Worm (Caenorhabditis elegans): ENCODE data around the gene F34D10.3.

F34D10.3 gene

ce11 chrIII:3723726-3724125, 10.3 kb upstream of the F34D10.3 start:
- peak; percentile 0 for TF ChIP-seq unc-130 (GFP tag; optimal IDR thresholded peaks at IDR 0.05)
- no peak for TF ChIP-seq nhr-6 (tag; optimal IDR thresholded peaks at IDR 0.05)
- TF ChIP-seq nhr-77 (tag; optimal IDR thresholded peaks at IDR 0.05) = no peak
- no peak for TF ChIP-seq mxl-3 (GFP tag; optimal IDR thresholded peaks at IDR 0.05)
- TF ChIP-seq lin-38 (GFP tag; IDR thresholded peaks at IDR 0.05) = peak; percentile 72
- TF ChIP-seq nhr-28 (tag; optimal IDR thresholded peaks at IDR 0.05) = no peak

- TF ChIP-seq hlh-11 (tag; optimal IDR thresholded peaks at IDR 0.05) = no peak
- no peak for TF ChIP-seq ztf-7 (tag; optimal IDR thresholded peaks at IDR 0.05)
- TF ChIP-seq zfp-2 (tag; optimal IDR thresholded peaks at IDR 0.05) = no peak
- no peak for TF ChIP-seq aha-1 (tag)
- TF ChIP-seq lin-29 (GFP tag; IDR thresholded peaks at IDR 0.05) = no peak
- TF ChIP-seq nhr-28 (tag; optimal IDR thresholded peaks at IDR 0.05) = no peak
- TF ChIP-seq nhr-237 (tag; optimal IDR thresholded peaks at IDR 0.05) = no peak
- no peak for TF ChIP-seq unc-62 (GFP tag; optimal IDR thresholded peaks at IDR 0.05 in 1 of 2)
- TF ChIP-seq unc-62 (tag; optimal IDR thresholded peaks at IDR 0.05) = no peak
- TF ChIP-seq tra-1 (GFP tag; IDR thresholded peaks at IDR 0.05) = no peak
- no peak for TF ChIP-seq daf-12 (tag; optimal IDR thresholded peaks at IDR 0.05)
- TF ChIP-seq madf-5 (GFP tag; IDR thresholded peaks at IDR 0.05) = no peak
- TF ChIP-seq ZK337.2 (GFP tag; IDR thresholded peaks at IDR 0.05) = no peak
- TF ChIP-seq lim-7 (GFP tag; IDR thresholded peaks at IDR 0.05) = no peak
- TF ChIP-seq zip-2 (tag; optimal IDR thresholded peaks at IDR 0.05) = no peak
- no peak for TF ChIP-seq nhr-6 (tag; optimal IDR thresholded peaks at IDR 0.05)
- TF ChIP-seq daf-19 (GFP tag; conservative IDR thresholded peaks at IDR 0.05) = no peak
These were observed 9.2 kb upstream of the F34D10.3 start, which contains the start of gene C14B1.12 for ce11 chrIII:3724880-3725279. Gene C14B1.12, minus strand, starts transcription at chrIII:3724980.

- TF ChIP-seq madf-9 (GFP tag; conservative IDR thresholded peaks at IDR 0.05) (no peak), saeg-2 (GFP tag; IDR thresholded peaks at IDR 0.05) (no peak)
These were observed 7.6 kb upstream of the F34D10.3 start, which contains the start of gene gldi-5 for ce11 chrIII:3726443-3726842. Gene gldi-5, minus strand, starts transcription at chrIII:3726500.

- TF ChIP-seq duxl-1 (tag; optimal IDR thresholded peaks at IDR 0.05; ENCODE audit: poor library complexity) = no peak
- no peak for TF ChIP-seq skn-1 (tag; optimal IDR thresholded peaks at IDR 0.05)
- TF ChIP-seq spr-1 (tag; optimal IDR thresholded peaks at IDR 0.05) = no peak
- TF ChIP-seq F10B5.3 (tag; optimal IDR thresholded peaks at IDR 0.05) = no peak
- no peak for TF ChIP-seq unc-39 (tag; optimal IDR thresholded peaks at IDR 0.05)
- TF ChIP-seq snpc-4 (tag; optimal IDR thresholded peaks at IDR 0.05) = no peak
- TF ChIP-seq nhr-41 (GFP tag; IDR thresholded peaks at IDR 0.05) = no peak
- no peak for TF ChIP-seq lir-3 (tag; optimal IDR thresholded peaks at IDR 0.05)
- TF ChIP-seq dmd-9 (GFP tag; IDR thresholded peaks at IDR 0.05) = no peak
- TF ChIP-seq vab-7 (GFP tag; IDR thresholded peaks at IDR 0.05) = no peak
- TF ChIP-seq lsy-2 (tag; optimal IDR thresholded peaks at IDR 0.05) = no peak
- TF ChIP-seq lim-7 (GFP tag; IDR thresholded peaks at IDR 0.05) = no peak
- TF ChIP-seq ceh-82 (tag; optimal IDR thresholded peaks at IDR 0.05) = no peak
- no peak for TF ChIP-seq daf-19 (GFP tag; conservative IDR thresholded peaks at IDR 0.05)
- TF ChIP-seq rbr-2 (tag; optimal IDR thresholded peaks at IDR 0.05) = no peak
- no peak for TF ChIP-seq Y75B8A.6 (GFP tag; IDR thresholded peaks at IDR 0.05)
These were observed 4.5 kb upstream of the F34D10.3 start, which contains the start of gene F34D10.9 for ce11 chrIII:3729520-3729919. Gene F34D10.9, minus strand, starts transcription at chrIII:3729620.

ce11 chrIII:3730475-3730874, 3.6 kb upstream of the F34D10.3 start, which contains the start of gene F34D10.8:
Gene F34D10.8, plus strand, starts transcription at chrIII:3730775.
- no peak for TF ChIP-seq dmd-9 (GFP tag; IDR thresholded peaks at IDR 0.05)
